Worm (Caenorhabditis elegans): ENCODE data around the gene fbxa-67.

DNA sequence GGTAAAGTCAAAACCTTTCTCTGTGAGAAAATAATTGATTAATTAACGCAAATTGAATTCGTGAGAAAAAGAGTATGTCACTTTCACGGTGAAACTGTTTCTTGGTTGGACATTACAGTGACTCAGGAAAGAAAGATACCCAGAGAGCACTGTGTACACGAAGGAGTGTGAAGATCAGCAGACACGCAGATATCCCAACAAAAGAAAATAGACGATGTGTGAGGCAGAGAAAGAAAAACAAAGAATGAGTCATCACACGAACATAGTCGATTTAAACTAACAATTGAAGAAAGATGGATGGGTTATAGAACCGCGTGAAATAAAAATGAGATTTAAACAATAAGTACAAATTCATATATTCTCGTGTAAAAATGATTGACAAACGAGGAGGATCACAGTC lies 42.5 kb downstream of the fbxa-67 start:
- no peak for TF ChIP-seq snpc-4 (tag; optimal IDR thresholded peaks at IDR 0.05)
- TF ChIP-seq unc-62 (GFP tag; optimal IDR thresholded peaks at IDR 0.05), result no peak
- TF ChIP-seq ama-1 (optimal IDR thresholded peaks at IDR 0.05), result no peak
- TF ChIP-seq nhr-67 (tag; optimal IDR thresholded peaks at IDR 0.05), result no peak
- TF ChIP-seq nhr-237 (tag; optimal IDR thresholded peaks at IDR 0.05), result no peak
- peak; percentile 79 for TF ChIP-seq pha-4 (tag; optimal IDR thresholded peaks at IDR 0.05)
